Worm (Caenorhabditis elegans): ENCODE data around the gene arx-4.

arx-4 gene

DNA sequence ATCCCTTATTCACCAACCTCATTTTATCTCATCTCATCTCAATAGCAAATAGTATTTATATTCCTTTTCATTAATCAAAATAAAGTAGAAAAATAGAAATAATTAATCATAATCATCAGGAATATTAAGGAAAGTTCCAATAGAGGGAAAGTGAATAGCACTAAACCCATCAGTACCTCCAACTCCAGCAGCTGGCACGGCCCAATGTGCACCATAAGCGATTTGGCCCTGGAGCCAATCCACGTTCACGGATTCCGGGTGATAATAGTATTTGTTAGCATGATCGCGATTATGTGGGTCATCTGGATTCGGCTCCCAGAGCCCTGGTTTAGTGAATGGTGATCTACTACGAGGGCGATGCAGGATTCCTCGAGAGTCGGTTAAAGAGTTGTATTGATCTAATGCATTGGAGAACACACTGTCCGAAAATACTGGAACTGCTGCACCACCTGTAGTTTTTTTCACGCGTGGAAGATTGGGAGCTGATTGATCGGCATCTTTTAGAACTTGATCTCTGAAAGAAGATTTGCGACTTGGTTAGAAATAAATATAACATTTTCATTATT is 26.3 kb upstream of the arx-4 start (continued):
- no peak for TF ChIP-seq elt-3 (tag; optimal IDR thresholded peaks at IDR 0.05)
- peak; percentile 32 for TF ChIP-seq dsc-1 (tag; optimal IDR thresholded peaks at IDR 0.05)
- TF ChIP-seq lin-35 (GFP tag; optimal IDR thresholded peaks at IDR 0.05), result peak in 1 of 2 experiments; percentile 19
- TF ChIP-seq fkh-4 (tag; optimal IDR thresholded peaks at IDR 0.05; ENCODE audit: borderline replicate concordance), result no peak
- TF ChIP-seq lsy-2 (tag; optimal IDR thresholded peaks at IDR 0.05), result peak; percentile 40 to 64
- TF ChIP-seq nhr-12 (tag; optimal IDR thresholded peaks at IDR 0.05), result no peak
- TF ChIP-seq elt-2 (tag; optimal IDR thresholded peaks at IDR 0.05), result peak; percentile 29
- peak; percentile 97 for TF ChIP-seq ama-1 (optimal IDR thresholded peaks at IDR 0.05)
- no peak for TF ChIP-seq tbx-2 (tag; optimal IDR thresholded peaks at IDR 0.05)
- no peak for TF ChIP-seq zip-4 (GFP tag; optimal IDR thresholded peaks at IDR 0.05)
- peak; percentile 11 for TF ChIP-seq lin-14 (GFP tag; optimal IDR thresholded peaks at IDR 0.05)
- peak; percentile 81 for TF ChIP-seq ztf-4 (tag; optimal IDR thresholded peaks at IDR 0.05)
- TF ChIP-seq sptf-1 (tag; optimal IDR thresholded peaks at IDR 0.05), result no peak
- no peak for TF ChIP-seq egl-27 (tag; optimal IDR thresholded peaks at IDR 0.05)
- TF ChIP-seq jun-1 (tag; optimal IDR thresholded peaks at IDR 0.05), result peak; percentile 68
- peak; percentile 75 for TF ChIP-seq nhr-71 (tag; optimal IDR thresholded peaks at IDR 0.05)
- peak; percentile 68 for TF ChIP-seq nhr-47 (tag; optimal IDR thresholded peaks at IDR 0.05)
- TF ChIP-seq C16A3.4 (tag; optimal IDR thresholded peaks at IDR 0.05), result peak; percentile 23
- TF ChIP-seq snu-23 (GFP tag; optimal IDR thresholded peaks at IDR 0.05), result peak; percentile 15
- TF ChIP-seq aly-2 (tag; optimal IDR thresholded peaks at IDR 0.05), result peak; percentile 34
- TF ChIP-seq xbp-1 (tag; optimal IDR thresholded peaks at IDR 0.05), result peak; percentile 18
- no peak for TF ChIP-seq sox-4 (tag; optimal IDR thresholded peaks at IDR 0.05)
- peak; percentile 38 for TF ChIP-seq rnt-1 (tag; optimal IDR thresholded peaks at IDR 0.05)
- no peak for TF ChIP-seq mab-9 (GFP tag; IDR thresholded peaks at IDR 0.05)
- peak; percentile 69 for TF ChIP-seq nhr-90 (tag; optimal IDR thresholded peaks at IDR 0.05; ENCODE audit: poor library complexity)
- TF ChIP-seq Y116A8C.19 (tag; optimal IDR thresholded peaks at IDR 0.05; ENCODE audit: borderline replicate concordance), result no peak
- TF ChIP-seq unc-86 (tag; optimal IDR thresholded peaks at IDR 0.05), result peak; percentile 47
- peak; percentile 71 for TF ChIP-seq pax-3 (tag; optimal IDR thresholded peaks at IDR 0.05)
- no peak for TF ChIP-seq C04F5.9 (tag; optimal IDR thresholded peaks at IDR 0.05)
- TF ChIP-seq nhr-237 (tag; optimal IDR thresholded peaks at IDR 0.05), result no peak
- TF ChIP-seq snpc-4 (tag; optimal IDR thresholded peaks at IDR 0.05), result no peak
- no peak for TF ChIP-seq unc-62 (GFP tag; optimal IDR thresholded peaks at IDR 0.05)
- TF ChIP-seq F16B12.6 (tag; optimal IDR thresholded peaks at IDR 0.05), result no peak
- TF ChIP-seq ceh-90 (tag; optimal IDR thresholded peaks at IDR 0.05), result no peak
- TF ChIP-seq lin-15B (tag; optimal IDR thresholded peaks at IDR 0.05), result no peak
- TF ChIP-seq egl-13 (tag; optimal IDR thresholded peaks at IDR 0.05), result peak; percentile 14
- TF ChIP-seq skn-1 (tag; optimal IDR thresholded peaks at IDR 0.05), result peak; percentile 30
- TF ChIP-seq hpl-2 (GFP tag; optimal IDR thresholded peaks at IDR 0.05), result no peak
- no peak for TF ChIP-seq pqm-1 (tag; optimal IDR thresholded peaks at IDR 0.05)
- TF ChIP-seq alr-1 (tag; optimal IDR thresholded peaks at IDR 0.05; ENCODE audit: borderline replicate concordance), result no peak
- no peak for TF ChIP-seq unc-130 (tag; optimal IDR thresholded peaks at IDR 0.05)
- TF ChIP-seq efl-1 (optimal IDR thresholded peaks at IDR 0.05), result peak; percentile 34 to 45
- TF ChIP-seq efl-1 (GFP tag; optimal IDR thresholded peaks at IDR 0.05 in 1 of 2), result no peak
- TF ChIP-seq swsn-7 (tag; optimal IDR thresholded peaks at IDR 0.05), result peak; percentile 7
- no peak for TF ChIP-seq lin-13 (GFP tag; optimal IDR thresholded peaks at IDR 0.05)
- no peak for TF ChIP-seq tlp-1 (tag; optimal IDR thresholded peaks at IDR 0.05)
- no peak for TF ChIP-seq aha-1 (tag; optimal IDR thresholded peaks at IDR 0.05)
- no peak for TF ChIP-seq mdl-1 (tag; optimal IDR thresholded peaks at IDR 0.05)
- peak; percentile 55 for TF ChIP-seq C34B4.2 (tag; optimal IDR thresholded peaks at IDR 0.05)
- peak; percentile 60 for TF ChIP-seq fkh-10 (GFP tag; optimal IDR thresholded peaks at IDR 0.05)
- TF ChIP-seq isw-1 (GFP tag; IDR thresholded peaks at IDR 0.05), result peak; percentile 36; the same call in 1 of the 2 replicates
- TF ChIP-seq irx-1 (tag; optimal IDR thresholded peaks at IDR 0.05), result no peak
- peak; percentile 7 for TF ChIP-seq nhr-28 (tag; optimal IDR thresholded peaks at IDR 0.05)
- no peak for TF ChIP-seq mep-1 (tag; optimal IDR thresholded peaks at IDR 0.05)
